Worm (Caenorhabditis elegans): Measurements from ENCODE around the gene ZK6.8.

The ZK6.8 gene

ce11 chrV:349054-349453 is 32.7 kb upstream of the ZK6.8 start, which contains the start of gene atg-9:
TSS of gene atg-9 (plus strand) at chrV:349385.
- TF ChIP-seq ztf-11 (tag; optimal IDR thresholded peaks at IDR 0.05) = no peak
- peak; percentile 12 for TF ChIP-seq mls-2 (tag; optimal IDR thresholded peaks at IDR 0.05)
- TF ChIP-seq M03D4.4 (tag; optimal IDR thresholded peaks at IDR 0.05) = no peak
- no peak for TF ChIP-seq lsy-2 (tag; optimal IDR thresholded peaks at IDR 0.05)
- TF ChIP-seq sem-2 (GFP tag; optimal IDR thresholded peaks at IDR 0.05) = no peak
- TF ChIP-seq snpc-4 (tag; optimal IDR thresholded peaks at IDR 0.05) = no peak
- TF ChIP-seq hlh-1 (tag; optimal IDR thresholded peaks at IDR 0.05) = peak; percentile 62
- no peak for TF ChIP-seq nhr-76 (tag; optimal IDR thresholded peaks at IDR 0.05)
- TF ChIP-seq ceh-83 (GFP tag; optimal IDR thresholded peaks at IDR 0.05) = no peak
- peak; percentile 83 for TF ChIP-seq cnd-1 (tag; optimal IDR thresholded peaks at IDR 0.05)
- no peak for TF ChIP-seq zip-8 (tag; optimal IDR thresholded peaks at IDR 0.05)
- no peak for TF ChIP-seq bed-3 (GFP tag; optimal IDR thresholded peaks at IDR 0.05)
- TF ChIP-seq ham-2 (GFP tag; optimal IDR thresholded peaks at IDR 0.05) = no peak
- TF ChIP-seq elt-3 (tag; optimal IDR thresholded peaks at IDR 0.05) = no peak
- TF ChIP-seq nhr-237 (tag; optimal IDR thresholded peaks at IDR 0.05) = no peak
- peak; percentile 28 for TF ChIP-seq ceh-39 (tag; optimal IDR thresholded peaks at IDR 0.05)
- TF ChIP-seq blmp-1 (tag; optimal IDR thresholded peaks at IDR 0.05) = no peak
- TF ChIP-seq ceh-43 (GFP tag; optimal IDR thresholded peaks at IDR 0.05) = no peak
- peak; percentile 39 for TF ChIP-seq lin-13 (tag; optimal IDR thresholded peaks at IDR 0.05)
- peak; percentile 73 for TF ChIP-seq mep-1 (tag; optimal IDR thresholded peaks at IDR 0.05)
- no peak for TF ChIP-seq unc-62 (GFP tag; optimal IDR thresholded peaks at IDR 0.05)
- no peak for TF ChIP-seq pha-4 (tag; optimal IDR thresholded peaks at IDR 0.05)
- TF ChIP-seq elt-1 (tag; optimal IDR thresholded peaks at IDR 0.05; ENCODE audit: borderline replicate concordance, insufficient read depth) = no peak
- TF ChIP-seq unc-120 (tag; optimal IDR thresholded peaks at IDR 0.05; ENCODE audit: poor library complexity, severe bottlenecking) = no peak
- TF ChIP-seq sptf-1 (tag; optimal IDR thresholded peaks at IDR 0.05) = peak; percentile 48
- no peak for TF ChIP-seq tbx-8 (GFP tag; optimal IDR thresholded peaks at IDR 0.05)
- no peak for TF ChIP-seq nhr-12 (tag; optimal IDR thresholded peaks at IDR 0.05)
- no peak for TF ChIP-seq ces-1 (GFP tag; optimal IDR thresholded peaks at IDR 0.05)
- no peak for TF ChIP-seq unc-39 (tag; optimal IDR thresholded peaks at IDR 0.05)
- TF ChIP-seq flh-1 (GFP tag; optimal IDR thresholded peaks at IDR 0.05) = no peak
- peak; percentile 30 for TF ChIP-seq lin-32 (GFP tag; optimal IDR thresholded peaks at IDR 0.05)
- TF ChIP-seq mab-5 (tag; optimal IDR thresholded peaks at IDR 0.05) = no peak
- TF ChIP-seq drap-1 (GFP tag; optimal IDR thresholded peaks at IDR 0.05) = no peak
- TF ChIP-seq nhr-28 (tag; optimal IDR thresholded peaks at IDR 0.05) = no peak
- no peak for TF ChIP-seq nhr-2 (tag; optimal IDR thresholded peaks at IDR 0.05)

ce11 chrV:350822-351221 is 30.9 kb upstream of the ZK6.8 start:
- TF ChIP-seq ceh-83 (GFP tag; optimal IDR thresholded peaks at IDR 0.05) = no peak
- no peak for TF ChIP-seq pha-4 (tag; optimal IDR thresholded peaks at IDR 0.05)
- no peak for TF ChIP-seq blmp-1 (tag; optimal IDR thresholded peaks at IDR 0.05)
- no peak for TF ChIP-seq unc-120 (tag; optimal IDR thresholded peaks at IDR 0.05; ENCODE audit: poor library complexity, severe bottlenecking)
- no peak for TF ChIP-seq ham-2 (GFP tag; optimal IDR thresholded peaks at IDR 0.05)

- TF ChIP-seq ceh-39 (tag; optimal IDR thresholded peaks at IDR 0.05) (no peak), hlh-1 (tag; optimal IDR thresholded peaks at IDR 0.05) (no peak)
Measured at ce11 chrV:351787-352186, 29.9 kb upstream of the ZK6.8 start.

ce11 chrV:356959-357702 is 24.6 kb upstream of the ZK6.8 start:
- no peak for TF ChIP-seq sem-2 (GFP tag; optimal IDR thresholded peaks at IDR 0.05)
- TF ChIP-seq mab-5 (tag; optimal IDR thresholded peaks at IDR 0.05) = no peak
- no peak for TF ChIP-seq M03D4.4 (tag; optimal IDR thresholded peaks at IDR 0.05)
- TF ChIP-seq ces-1 (GFP tag; optimal IDR thresholded peaks at IDR 0.05) = no peak
- TF ChIP-seq ceh-43 (GFP tag; optimal IDR thresholded peaks at IDR 0.05) = no peak
- no peak for TF ChIP-seq nhr-2 (tag; optimal IDR thresholded peaks at IDR 0.05)
- TF ChIP-seq tbx-8 (GFP tag; optimal IDR thresholded peaks at IDR 0.05) = no peak
- no peak for TF ChIP-seq lin-13 (tag; optimal IDR thresholded peaks at IDR 0.05)
- TF ChIP-seq ham-2 (GFP tag; optimal IDR thresholded peaks at IDR 0.05) = no peak
- no peak for TF ChIP-seq bed-3 (GFP tag; optimal IDR thresholded peaks at IDR 0.05)
- no peak for TF ChIP-seq nhr-28 (tag; optimal IDR thresholded peaks at IDR 0.05)
- TF ChIP-seq ztf-11 (tag; optimal IDR thresholded peaks at IDR 0.05) = no peak
- TF ChIP-seq drap-1 (GFP tag; optimal IDR thresholded peaks at IDR 0.05) = no peak
- no peak for TF ChIP-seq snpc-4 (tag; optimal IDR thresholded peaks at IDR 0.05)
- TF ChIP-seq mls-2 (tag; optimal IDR thresholded peaks at IDR 0.05) = no peak
- no peak for TF ChIP-seq ceh-83 (GFP tag; optimal IDR thresholded peaks at IDR 0.05)
- no peak for TF ChIP-seq flh-1 (GFP tag; optimal IDR thresholded peaks at IDR 0.05)
